Fruit fly (Drosophila melanogaster): ENCODE measurements around the gene Nhe2.

Gene Nhe2

dm6 chr2L:21097850-21098249, 6.5 kb upstream of the Nhe2 start:
- TF ChIP-seq Pdp1 (GFP tag; optimal IDR thresholded peaks at IDR 0.05) (peak in 1 of 2 experiments; percentile 18), knrl (GFP tag; IDR thresholded peaks at IDR 0.05; ENCODE audit: partially characterized antibody) (no peak)

- no peak for TF ChIP-seq h (optimal IDR thresholded peaks at IDR 0.05)
- TF ChIP-seq CG34422 (GFP tag; IDR thresholded peaks at IDR 0.05) = no peak
- peak; percentile 4 for TF ChIP-seq Sry-β (GFP tag; optimal IDR thresholded peaks at IDR 0.05)
- no peak for TF ChIP-seq CG8924 (tag; optimal IDR thresholded peaks at IDR 0.05)
- no peak for TF ChIP-seq CG3838 (GFP tag; optimal IDR thresholded peaks at IDR 0.05)
- peak; percentile 26 for TF ChIP-seq Sry-δ (GFP tag; optimal IDR thresholded peaks at IDR 0.05)
- no peak for TF ChIP-seq hth (optimal IDR thresholded peaks at IDR 0.05)
- no peak for TF ChIP-seq Scr (GFP tag; IDR thresholded peaks at IDR 0.05; ENCODE audit: partially characterized antibody)
- TF ChIP-seq Hmr (GFP tag; optimal IDR thresholded peaks at IDR 0.05) = peak; percentile 38
- TF ChIP-seq CG11085 (GFP tag; IDR thresholded peaks at IDR 0.05) = no peak
- TF ChIP-seq Stat92E (GFP tag; optimal IDR thresholded peaks at IDR 0.05) = peak in 1 of 3 experiments; percentile 32
- TF ChIP-seq phol (tag; optimal IDR thresholded peaks at IDR 0.05) = peak; percentile 13
- TF ChIP-seq CG4360 (GFP tag; IDR thresholded peaks at IDR 0.05) = peak; percentile 75
- no peak for TF ChIP-seq Dref (GFP tag; IDR thresholded peaks at IDR 0.05)
- no peak for TF ChIP-seq CG14965 (GFP tag; optimal IDR thresholded peaks at IDR 0.05; ENCODE audit: borderline replicate concordance)
- TF ChIP-seq fd64A (GFP tag; optimal IDR thresholded peaks at IDR 0.05) = no peak
- peak; percentile 97 for TF ChIP-seq dm (GFP tag; optimal IDR thresholded peaks at IDR 0.05)
- TF ChIP-seq CG8388 (GFP tag; optimal IDR thresholded peaks at IDR 0.05) = peak; percentile 44
- TF ChIP-seq CG12391 (tag; optimal IDR thresholded peaks at IDR 0.05) = peak; percentile 33
- no peak for TF ChIP-seq CG7271 (tag; optimal IDR thresholded peaks at IDR 0.05)
- peak; percentile 39 for TF ChIP-seq CG30020 (tag; optimal IDR thresholded peaks at IDR 0.05)
- TF ChIP-seq NfI (GFP tag; optimal IDR thresholded peaks at IDR 0.05) = no peak
- TF ChIP-seq nmo (GFP tag; optimal IDR thresholded peaks at IDR 0.05) = peak; percentile 45
- no peak for TF ChIP-seq toy (GFP tag; IDR thresholded peaks at IDR 0.05)
- TF ChIP-seq CG1603 (tag; optimal IDR thresholded peaks at IDR 0.05) = no peak
- TF ChIP-seq ash1 (GFP tag; optimal IDR thresholded peaks at IDR 0.05) = no peak
- no peak for TF ChIP-seq HHEX (GFP tag; optimal IDR thresholded peaks at IDR 0.05)
- 0 out of 4 replicates have a peak, but pooled peaks have one; percentile 30 for TF ChIP-seq Dll (GFP tag; IDR thresholded peaks at IDR 0.05; ENCODE audit: partially characterized antibody)
- peak; percentile 0 for TF ChIP-seq B-H2 (GFP tag; optimal IDR thresholded peaks at IDR 0.05)
- no peak for TF ChIP-seq CG17385 (GFP tag; optimal IDR thresholded peaks at IDR 0.05)
- TF ChIP-seq lov (optimal IDR thresholded peaks at IDR 0.05) = no peak
- no peak for TF ChIP-seq lov (GFP tag; IDR thresholded peaks at IDR 0.05)
- TF ChIP-seq CG12744 (GFP tag; optimal IDR thresholded peaks at IDR 0.05) = no peak
- TF ChIP-seq bbx (GFP tag; IDR thresholded peaks at IDR 0.05; ENCODE audit: partially characterized antibody) = no peak
- TF ChIP-seq sqz (GFP tag; optimal IDR thresholded peaks at IDR 0.05) = no peak
- no peak for TF ChIP-seq CG5180 (GFP tag; optimal IDR thresholded peaks at IDR 0.05)
- 0 out of 2 replicates have a peak, but pooled peaks have one; percentile 5 for TF ChIP-seq CG6272 (GFP tag; IDR thresholded peaks at IDR 0.05)
- TF ChIP-seq jumu (GFP tag; optimal IDR thresholded peaks at IDR 0.05) = no peak
- TF ChIP-seq CG2712 (tag; optimal IDR thresholded peaks at IDR 0.05) = no peak
- no peak for TF ChIP-seq CG4404 (GFP tag; IDR thresholded peaks at IDR 0.05)
- no peak for TF ChIP-seq Mrtf (GFP tag; IDR thresholded peaks at IDR 0.05)
- TF ChIP-seq eve (GFP tag; optimal IDR thresholded peaks at IDR 0.05) = no peak
- no peak for TF ChIP-seq CG1233 (GFP tag; optimal IDR thresholded peaks at IDR 0.05)
- peak; percentile 24 for TF ChIP-seq Myb (GFP tag; optimal IDR thresholded peaks at IDR 0.05)
- peak; percentile 66 for TF ChIP-seq Dp (GFP tag; optimal IDR thresholded peaks at IDR 0.05)
- TF ChIP-seq CG10462 (GFP tag; optimal IDR thresholded peaks at IDR 0.05) = no peak
These were observed 1.8 kb upstream of the Nhe2 start, which contains the start of gene CG9257 for dm6 chr2L:21102399-21103108. CG9257 (plus strand) TSS chr2L:21102743.

Data from whole organism, embryonic.